Worm (Caenorhabditis elegans): ENCODE results near the gene rig-4.

DNA sequence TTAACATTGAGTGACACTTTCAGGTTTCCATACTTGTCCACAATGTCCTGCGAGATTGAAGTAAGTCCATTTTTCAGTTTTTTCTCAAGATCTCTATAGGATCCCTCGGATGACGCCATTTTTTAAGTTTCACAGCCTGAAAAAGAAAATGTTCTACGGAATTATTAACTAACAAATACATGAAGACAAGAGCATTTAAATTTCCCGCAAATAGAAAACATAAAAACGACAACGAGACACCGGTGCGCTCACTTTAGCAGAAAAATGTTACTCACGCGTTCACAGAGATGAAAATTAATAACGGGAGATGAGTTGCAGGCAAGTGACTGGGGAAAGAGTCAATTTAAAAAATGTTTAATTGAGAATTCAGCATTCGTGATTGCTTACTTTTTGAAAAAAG lies 57.5 kb downstream of the rig-4 start, which contains the start of gene czw-1:
- no peak for TF ChIP-seq dao-5 (tag; optimal IDR thresholded peaks at IDR 0.05)
- TF ChIP-seq W03F9.2 (tag; optimal IDR thresholded peaks at IDR 0.05), result no peak
